Fruit fly (Drosophila melanogaster) whole organism, prepupa: ENCODE data around the gene scramb1.

Experiments
- CG32006 ChIP-seq: fragments of 200-800 bp; sonication (Bioruptor generic); optimal IDR thresholded peaks from 3 replicates; lab custom pipeline; 2017; ENCODE audit warnings: missing biosample characterization, mild to moderate bottlenecking, missing genetic modification characterization
- CG4318 ChIP-seq: fragments of 200-800 bp; sonication (Bioruptor generic); optimal IDR thresholded peaks from 3 replicates; lab custom pipeline; 2017; ENCODE audit warnings: missing biosample characterization, mild to moderate bottlenecking, missing genetic modification characterization
- CG6276 ChIP-seq: fragments of 200-800 bp; sonication (Bioruptor generic); optimal IDR thresholded peaks from 2 replicates; lab custom pipeline; 2017; ENCODE audit warnings: missing biosample characterization, mild to moderate bottlenecking, missing genetic modification characterization
- CG6792 ChIP-seq: fragments of 200-800 bp; sonication (Bioruptor generic); optimal IDR thresholded peaks from 3 replicates; lab custom pipeline; 2016; ENCODE audit warnings: missing biosample characterization, missing genetic modification characterization
- Eip78C ChIP-seq: fragments of 200-800 bp; sonication (Bioruptor generic); peaks from one replicate; lab custom pipeline; 2016; ENCODE audit warnings: missing biosample characterization, missing genetic modification characterization
- Ets21C ChIP-seq: fragments of 200-800 bp; sonication (Bioruptor generic); optimal IDR thresholded peaks from 3 replicates; lab custom pipeline; 2016; ENCODE audit warnings: missing biosample characterization, missing genetic modification characterization
- Hr4 ChIP-seq: fragments of 200-800 bp; sonication (Bioruptor generic); optimal IDR thresholded peaks from 3 replicates; lab custom pipeline; 2016; ENCODE audit warnings: missing biosample characterization, missing genetic modification characterization
- Lpt ChIP-seq: fragments of 200-800 bp; sonication (Bioruptor generic); optimal IDR thresholded peaks from 3 replicates; lab custom pipeline; 2016; ENCODE audit warnings: missing biosample characterization, missing genetic modification characterization
- Met ChIP-seq: fragments of 200-800 bp; sonication (Bioruptor generic); optimal IDR thresholded peaks from 3 replicates; lab custom pipeline; 2016; ENCODE audit warnings: missing biosample characterization, missing genetic modification characterization
- Sox14 ChIP-seq: fragments of 200-800 bp; sonication (Bioruptor generic); optimal IDR thresholded peaks from 3 replicates; lab custom pipeline; 2016; ENCODE audit warnings: missing biosample characterization, missing genetic modification characterization
- cyc ChIP-seq: fragments of 200-800 bp; sonication (Bioruptor generic); optimal IDR thresholded peaks from 3 replicates; lab custom pipeline; 2016; ENCODE audit warnings: missing biosample characterization, missing genetic modification characterization
- dac ChIP-seq: fragments of 200-800 bp; sonication (Bioruptor generic); optimal IDR thresholded peaks from 2 replicates; lab custom pipeline; 2017; ENCODE audit warnings: missing biosample characterization, mild to moderate bottlenecking, missing genetic modification characterization
- eg ChIP-seq: fragments of 200-800 bp; sonication (Bioruptor generic); IDR thresholded peaks from 3 replicates; pipeline ENCODE4 v1.3.6; 2022; ENCODE audit warnings: missing biosample characterization, missing genetic modification characterization
- fd85E ChIP-seq: fragments of 200-800 bp; sonication (Bioruptor generic); optimal IDR thresholded peaks from 3 replicates; lab custom pipeline; 2016; ENCODE audit warnings: missing biosample characterization, missing genetic modification characterization
- net ChIP-seq: fragments of 200-800 bp; sonication (Bioruptor generic); optimal IDR thresholded peaks from 3 replicates; lab custom pipeline; 2016; ENCODE audit warnings: missing biosample characterization, missing genetic modification characterization
- salr ChIP-seq, 2 experiments: fragments of 200-800 bp; sonication (Bioruptor generic); optimal IDR thresholded peaks; 3 replicates each; lab custom pipeline; 2016 to 2018; ENCODE audit warnings: missing biosample characterization in 2 of 2, missing genetic modification characterization in 2 of 2, mild to moderate bottlenecking in 1 of 2
- svp ChIP-seq: fragments of 200-800 bp; sonication (Bioruptor generic); peaks from one replicate; lab custom pipeline; 2016; ENCODE audit warnings: missing biosample characterization, missing genetic modification characterization
- vri ChIP-seq: fragments of 200-800 bp; sonication (Bioruptor generic); optimal IDR thresholded peaks from 3 replicates; lab custom pipeline; 2016; ENCODE audit warnings: missing biosample characterization, mild to moderate bottlenecking, missing genetic modification characterization

scramb1 gene

DNA sequence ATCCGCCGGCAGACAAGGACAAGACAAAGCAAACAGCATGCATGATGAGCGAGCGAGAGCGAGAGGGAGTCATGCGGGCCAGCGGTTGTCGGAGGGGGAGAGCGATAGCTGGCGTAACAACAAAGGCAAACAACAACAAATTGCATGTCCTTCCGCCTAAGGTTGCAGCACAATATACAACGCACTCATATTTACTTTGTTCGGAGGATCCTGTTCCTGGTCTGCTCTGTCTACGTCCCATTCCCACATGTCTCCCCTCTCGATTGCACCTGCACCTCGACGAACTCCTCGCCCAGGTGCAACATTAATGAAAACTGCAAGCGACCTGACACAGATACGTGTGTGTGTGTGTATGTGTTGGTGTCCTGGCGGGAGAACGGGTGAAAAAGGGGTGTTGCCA is 35.9 kb downstream of the scramb1 start:
- TF ChIP-seq CG4318 (GFP tag; lab: Kevin White, UChicago), result no peak
- no peak for TF ChIP-seq fd85E (GFP tag; lab: Kevin White, UChicago)
- TF ChIP-seq Met (GFP tag; lab: Kevin White, UChicago), result no peak
- no peak for TF ChIP-seq Ets21C (GFP tag; lab: Kevin White, UChicago)
- TF ChIP-seq Sox14 (GFP tag; lab: Kevin White, UChicago), result no peak
- no peak for TF ChIP-seq dac (GFP tag; lab: Kevin White, UChicago)
- no peak for TF ChIP-seq CG32006 (GFP tag; lab: Kevin White, UChicago)
- TF ChIP-seq, all 60 proteins: peak for 0

- TF ChIP-seq cyc (GFP tag; lab: Kevin White, UChicago) (no peak), Lpt (GFP tag; lab: Kevin White, UChicago) (no peak), salr (GFP tag; optimal IDR thresholded peaks at IDR 0.05; lab: Kevin White, UChicago) (no peak), net (GFP tag; lab: Kevin White, UChicago) (no peak), vri (GFP tag; lab: Kevin White, UChicago) (no peak), Hr4 (no peak)
Measured at dm6 chr3L:10186893-10187292, 38.1 kb downstream of the scramb1 start.

DNA sequence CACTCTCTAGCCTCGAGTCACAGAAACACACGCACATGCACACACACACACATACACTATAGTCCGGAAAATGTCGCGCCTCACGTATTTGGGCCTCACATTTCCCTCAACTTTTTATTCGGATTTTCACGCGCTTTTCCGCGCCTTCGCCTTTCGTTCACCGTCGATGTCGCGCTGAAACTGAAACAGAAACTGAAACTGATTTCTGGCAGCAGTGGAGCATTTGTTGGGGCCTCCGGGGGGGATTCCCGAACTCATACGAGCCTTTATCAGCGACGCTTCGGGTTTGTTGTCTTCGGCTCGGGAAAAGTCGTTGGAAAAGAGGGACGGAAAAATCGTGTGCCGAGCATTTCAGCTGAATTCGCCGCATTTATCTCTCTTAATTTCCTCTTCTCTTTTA is 39.1 kb downstream of the scramb1 start, which contains the start of gene dpr10:
Gene dpr10, minus strand, starts transcription at position 185 of the 400 bp plus-strand sequence.
- TF ChIP-seq Eip78C, result peak; percentile 50
- no peak for TF ChIP-seq CG6792 (GFP tag; lab: Kevin White, UChicago)
- peak; percentile 25 for TF ChIP-seq svp
- TF ChIP-seq CG6276 (GFP tag; lab: Kevin White, UChicago), result peak; percentile 1
- peak; percentile 62; the same call in 2 of the 3 replicates for TF ChIP-seq eg
